Worm (Caenorhabditis elegans) whole organism, L2 larva: ENCODE results near the gene sri-19.

Source experiments
- ama-1 ChIP-seq: fragments of 150-350 bp; optimal IDR thresholded peaks from 2 replicates; lab custom pipeline; 2018; ENCODE audit warnings: inconsistent platforms
- egl-27 ChIP-seq: sonication (generic microtip); optimal IDR thresholded peaks from 3 replicates; lab custom pipeline; 2017; ENCODE audit warnings: missing biosample characterization, missing genetic modification reagents, missing genetic modification characterization
- lin-11 ChIP-seq: fragments of 150-350 bp; sonication (generic microtip); optimal IDR thresholded peaks from 2 replicates; lab custom pipeline; 2014; ENCODE audit warnings: missing biosample characterization, missing genetic modification characterization, inconsistent platforms, mixed read lengths
- lsy-2 ChIP-seq, 2 experiments: fragments of 150-350 bp in 1 of 2; sonication (generic microtip) in 1 of 2; optimal IDR thresholded peaks; 2 replicates each; lab custom pipeline; 2014 to 2017; ENCODE audit warnings: missing biosample characterization in 2 of 2, missing genetic modification characterization in 2 of 2
- mdl-1 ChIP-seq, 2 experiments: fragments of 150-350 bp in 1 of 2; sonication (generic microtip) in 1 of 2; optimal IDR thresholded peaks; 2 replicates each; lab custom pipeline; 2017; ENCODE audit warnings: missing biosample characterization in 2 of 2, missing genetic modification characterization in 2 of 2
- nhr-6 ChIP-seq: fragments of 150-350 bp; optimal IDR thresholded peaks from 2 replicates; lab custom pipeline; 2014; ENCODE audit warnings: missing biosample characterization, missing genetic modification characterization
- ztf-1 ChIP-seq: fragments of 200-800 bp; sonication (Bioruptor generic); conservative IDR thresholded peaks from 2 replicates; pipeline ENCODE4 v1.3.6; 2022; ENCODE audit warnings: missing genetic modification characterization, missing compliant biosample characterization
- ztf-4 ChIP-seq: fragments of 150-350 bp; optimal IDR thresholded peaks from 2 replicates; lab custom pipeline; 2014; ENCODE audit warnings: missing biosample characterization, missing genetic modification characterization

- TF ChIP-seq lsy-2 (tag; optimal IDR thresholded peaks at IDR 0.05; lab: Kevin White, UChicago) (peak in 1 of 2 experiments; percentile 59), ama-1 (lab: Kevin White, UChicago) (no peak), egl-27 (tag; lab: Kevin White, UChicago) (no peak), ztf-4 (tag; lab: Kevin White, UChicago) (no peak), mdl-1 (tag; optimal IDR thresholded peaks at IDR 0.05; lab: Kevin White, UChicago) (no peak), lin-11 (tag; lab: Kevin White, UChicago) (no peak), ztf-1 (GFP tag; lab: Robert Waterston, UW) (no peak), nhr-6 (no peak)
These were observed 21.5 kb downstream of the sri-19 start for ce11 chrIV:10979689-10980088.
